Fruit fly (Drosophila melanogaster): ENCODE data around the gene Ir75a.
A peak's percentile ranks its signal among the peaks of the same experiment; 100 is the strongest.
"Not testable (repeated sequence)": the region's sequence is repeated elsewhere in the genome, so short reads cannot be mapped to it uniquely, and the experiment has no call there.

Ir75a gene

dm6 chr3L:17817821-17818220, at the start of gene Ir75a:
Ir75a (minus strand) TSS chr3L:17817921.
- TF ChIP-seq tj (GFP tag; optimal IDR thresholded peaks at IDR 0.05) (no peak), cic (GFP tag; optimal IDR thresholded peaks at IDR 0.05) (no peak), Clk (GFP tag; optimal IDR thresholded peaks at IDR 0.05) (no peak), CG11617 (GFP tag; optimal IDR thresholded peaks at IDR 0.05) (no peak), pad (GFP tag; optimal IDR thresholded peaks at IDR 0.05) (no peak), Mnt (GFP tag; optimal IDR thresholded peaks at IDR 0.05) (no peak), Crg-1 (GFP tag; optimal IDR thresholded peaks at IDR 0.05) (no peak), bab1 (GFP tag; optimal IDR thresholded peaks at IDR 0.05) (no peak), CG1620 (GFP tag; optimal IDR thresholded peaks at IDR 0.05) (no peak), CG33017 (tag; optimal IDR thresholded peaks at IDR 0.05) (no peak), CG12768 (GFP tag; optimal IDR thresholded peaks at IDR 0.05) (no peak), Hr96 (GFP tag; optimal IDR thresholded peaks at IDR 0.05) (no peak), CG7045 (GFP tag; optimal IDR thresholded peaks at IDR 0.05) (no peak), CG5204 (GFP tag; optimal IDR thresholded peaks at IDR 0.05) (no peak), toe (GFP tag; optimal IDR thresholded peaks at IDR 0.05) (no peak)

dm6 chr3L:17858174-17858573, 40.5 kb upstream of the Ir75a start, which contains the start of gene CG34002:
CG34002 (plus strand) TSS chr3L:17858474.
- not testable (repeated sequence) for TF ChIP-seq Crg-1 (GFP tag; optimal IDR thresholded peaks at IDR 0.05); CG7045 (GFP tag; optimal IDR thresholded peaks at IDR 0.05); CG33017 (tag; optimal IDR thresholded peaks at IDR 0.05)

- TF ChIP-seq CG5204 (GFP tag; optimal IDR thresholded peaks at IDR 0.05) (peak; percentile 54), CG12768 (GFP tag; optimal IDR thresholded peaks at IDR 0.05) (peak; percentile 74), Mnt (GFP tag; optimal IDR thresholded peaks at IDR 0.05) (peak; percentile 57), CG14711 (tag; optimal IDR thresholded peaks at IDR 0.05) (peak; percentile 95), CG1620 (GFP tag; optimal IDR thresholded peaks at IDR 0.05) (peak; percentile 3), CG11617 (GFP tag; optimal IDR thresholded peaks at IDR 0.05) (peak; percentile 92), ovo (GFP tag; optimal IDR thresholded peaks at IDR 0.05) (peak; percentile 16), Clk (GFP tag; optimal IDR thresholded peaks at IDR 0.05) (peak; percentile 7), pad (GFP tag; optimal IDR thresholded peaks at IDR 0.05) (peak; percentile 73), tj (GFP tag; optimal IDR thresholded peaks at IDR 0.05) (peak; percentile 64), Hr96 (GFP tag; optimal IDR thresholded peaks at IDR 0.05) (peak; percentile 56), cic (GFP tag; optimal IDR thresholded peaks at IDR 0.05) (no peak), CG33017 (tag; optimal IDR thresholded peaks at IDR 0.05) (peak; percentile 80), kay (GFP tag; ENCODE audit: borderline replicate concordance) (no peak), CG7045 (GFP tag; optimal IDR thresholded peaks at IDR 0.05) (peak; percentile 81), cnc (optimal IDR thresholded peaks at IDR 0.05) (no peak), toe (GFP tag; optimal IDR thresholded peaks at IDR 0.05) (peak; percentile 61), CG7101 (tag; optimal IDR thresholded peaks at IDR 0.05) (peak; percentile 82), bab1 (GFP tag; optimal IDR thresholded peaks at IDR 0.05) (peak; percentile 77), Crg-1 (GFP tag; optimal IDR thresholded peaks at IDR 0.05) (peak; percentile 32)
Measured at dm6 chr3L:17856655-17857479, 39.1 kb upstream of the Ir75a start, which contains the start of gene CG5535. CG5535 (minus strand) TSS chr3L:17856794.

DNA sequence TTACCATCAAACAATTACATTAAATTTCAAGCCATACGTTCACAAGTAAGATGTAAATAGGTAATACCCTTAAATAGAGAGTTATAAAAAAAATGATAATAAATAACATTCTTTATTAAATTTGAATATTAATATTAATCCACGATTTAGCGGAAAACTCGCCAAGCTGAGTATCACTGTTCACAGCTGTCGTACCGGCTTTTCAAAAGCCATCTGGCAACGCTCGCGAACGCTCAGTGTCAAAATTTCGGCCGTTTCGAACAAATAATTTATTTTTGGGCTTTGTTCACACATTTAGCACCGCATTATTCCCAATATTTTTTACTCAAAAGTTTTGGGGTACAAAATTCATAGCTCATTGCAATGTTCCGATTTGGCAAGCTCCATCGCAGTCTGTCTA, 31.8 kb upstream of the Ir75a start, which contains the start of gene TrpRS-m:
Gene TrpRS-m, plus strand, starts transcription at position 211 of the 400 bp plus-strand sequence.
- TF ChIP-seq kay (GFP tag; ENCODE audit: borderline replicate concordance) (no peak), bab1 (GFP tag; optimal IDR thresholded peaks at IDR 0.05) (peak; percentile 35), CG7101 (tag; optimal IDR thresholded peaks at IDR 0.05) (no peak), toe (GFP tag; optimal IDR thresholded peaks at IDR 0.05) (no peak), cnc (optimal IDR thresholded peaks at IDR 0.05) (no peak), CG33017 (tag; optimal IDR thresholded peaks at IDR 0.05) (no peak), pad (GFP tag; optimal IDR thresholded peaks at IDR 0.05) (no peak), Crg-1 (GFP tag; optimal IDR thresholded peaks at IDR 0.05) (no peak)

dm6 chr3L:17846982-17847355, 29.2 kb upstream of the Ir75a start:
- no peak for TF ChIP-seq Clk (GFP tag; optimal IDR thresholded peaks at IDR 0.05)
- TF ChIP-seq CG7101 (tag; optimal IDR thresholded peaks at IDR 0.05), result no peak
- no peak for TF ChIP-seq cnc (optimal IDR thresholded peaks at IDR 0.05)
- TF ChIP-seq CG33017 (tag; optimal IDR thresholded peaks at IDR 0.05), result no peak
- TF ChIP-seq bab1 (GFP tag; optimal IDR thresholded peaks at IDR 0.05), result peak; percentile 27
- TF ChIP-seq pad (GFP tag; optimal IDR thresholded peaks at IDR 0.05), result no peak
- TF ChIP-seq tj (GFP tag; optimal IDR thresholded peaks at IDR 0.05), result no peak
- no peak for TF ChIP-seq kay (GFP tag; ENCODE audit: borderline replicate concordance)
- peak; percentile 2 for TF ChIP-seq Mnt (GFP tag; optimal IDR thresholded peaks at IDR 0.05)
- TF ChIP-seq toe (GFP tag; optimal IDR thresholded peaks at IDR 0.05), result peak; percentile 55
- peak; percentile 13 for TF ChIP-seq CG11617 (GFP tag; optimal IDR thresholded peaks at IDR 0.05)
- TF ChIP-seq CG5204 (GFP tag; optimal IDR thresholded peaks at IDR 0.05), result no peak
- no peak for TF ChIP-seq CG12768 (GFP tag; optimal IDR thresholded peaks at IDR 0.05)
- peak; percentile 20 for TF ChIP-seq CG7045 (GFP tag; optimal IDR thresholded peaks at IDR 0.05)
- TF ChIP-seq ovo (GFP tag; optimal IDR thresholded peaks at IDR 0.05), result no peak
- TF ChIP-seq Hr96 (GFP tag; optimal IDR thresholded peaks at IDR 0.05), result peak; percentile 57
